Worm (Caenorhabditis elegans): ENCODE measurements around the gene C46A5.1.

The C46A5.1 gene

ce11 chrIV:7731960-7732359 lies 31.8 kb upstream of the C46A5.1 start, which contains the start of the genes C50F7.9 and C50F7.3:
TSS of gene C50F7.9 (minus strand) at chrIV:7732060.
TSS of gene C50F7.3 (plus strand) at chrIV:7732329.
- TF ChIP-seq ets-7 (tag; optimal IDR thresholded peaks at IDR 0.05) (no peak), flt-1 (GFP tag; IDR thresholded peaks at IDR 0.05) (no peak), ceh-13 (GFP tag; optimal IDR thresholded peaks at IDR 0.05) (no peak), hmg-4 (GFP tag; optimal IDR thresholded peaks at IDR 0.05) (no peak), F13C5.2 (tag; optimal IDR thresholded peaks at IDR 0.05) (no peak)

DNA sequence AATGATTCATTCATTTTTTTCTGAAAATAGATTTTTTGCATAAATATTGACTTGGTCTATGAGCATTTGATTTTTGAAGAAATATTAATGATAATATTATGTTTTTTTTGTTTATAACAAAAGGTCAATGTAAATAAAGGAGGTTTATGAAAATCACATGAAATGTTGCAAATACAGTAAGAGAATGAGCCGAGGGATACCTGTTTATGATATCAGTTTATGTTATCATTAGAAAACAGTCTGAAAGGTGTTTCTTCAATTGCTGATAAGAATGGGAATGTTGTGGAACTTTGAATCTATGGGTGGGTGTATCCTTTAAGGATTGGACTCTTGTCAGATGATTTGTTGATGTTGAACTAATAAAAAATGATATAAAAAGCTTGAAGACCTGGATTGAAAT lies 29.6 kb upstream of the C46A5.1 start:
- no peak for TF ChIP-seq scrt-1 (GFP tag; IDR thresholded peaks at IDR 0.05)
- no peak for TF ChIP-seq F13C5.2 (tag; optimal IDR thresholded peaks at IDR 0.05)
- TF ChIP-seq B0310.2 (tag; optimal IDR thresholded peaks at IDR 0.05) = no peak
- no peak for TF ChIP-seq pes-1 (GFP tag; IDR thresholded peaks at IDR 0.05)
- TF ChIP-seq ets-7 (tag; optimal IDR thresholded peaks at IDR 0.05) = no peak
- TF ChIP-seq tbx-37 (GFP tag; conservative IDR thresholded peaks at IDR 0.05) = no peak
- no peak for TF ChIP-seq aly-1 (tag; optimal IDR thresholded peaks at IDR 0.05)
- no peak for TF ChIP-seq hmbx-1 (tag; optimal IDR thresholded peaks at IDR 0.05)
- no peak for TF ChIP-seq ceh-36 (tag; optimal IDR thresholded peaks at IDR 0.05)
- no peak for TF ChIP-seq tbx-11 (GFP tag; IDR thresholded peaks at IDR 0.05)
- no peak for TF ChIP-seq ama-1 (optimal IDR thresholded peaks at IDR 0.05)
- TF ChIP-seq ceh-13 (GFP tag; optimal IDR thresholded peaks at IDR 0.05) = no peak
- no peak for TF ChIP-seq flt-1 (GFP tag; IDR thresholded peaks at IDR 0.05)
- TF ChIP-seq hnd-1 (tag; optimal IDR thresholded peaks at IDR 0.05) = no peak
- no peak for TF ChIP-seq hmg-4 (GFP tag; optimal IDR thresholded peaks at IDR 0.05)
- no peak for TF ChIP-seq sea-1 (GFP tag; conservative IDR thresholded peaks at IDR 0.05)
- no peak for TF ChIP-seq tra-4 (tag; optimal IDR thresholded peaks at IDR 0.05)

- no peak for TF ChIP-seq ets-7 (tag; optimal IDR thresholded peaks at IDR 0.05)
Measured at ce11 chrIV:7734619-7735018, 29.1 kb upstream of the C46A5.1 start, which contains the start of gene clx-1. TSS of gene clx-1 (plus strand) at chrIV:7734648.

DNA sequence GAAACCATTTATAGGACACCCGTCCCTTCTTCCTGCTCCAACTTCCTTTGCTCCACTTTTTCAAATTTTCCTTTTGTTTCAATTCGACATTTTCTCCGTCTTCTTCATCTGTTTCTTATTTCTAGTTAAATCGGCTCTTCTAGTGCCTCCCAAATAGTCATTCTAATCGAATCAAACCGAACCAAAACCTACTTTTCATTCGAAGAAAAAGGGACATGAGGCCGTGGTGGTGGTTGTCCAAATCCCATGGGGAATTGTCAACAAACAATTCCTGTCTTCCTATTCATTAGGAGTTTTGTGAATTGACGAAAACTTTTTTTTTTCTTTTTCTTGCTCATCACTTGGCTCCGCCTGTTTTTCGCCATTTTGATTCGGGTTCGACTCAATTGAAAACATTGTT lies 27.1 kb upstream of the C46A5.1 start:
- TF ChIP-seq ets-7 (tag; optimal IDR thresholded peaks at IDR 0.05) (no peak), aly-1 (tag; optimal IDR thresholded peaks at IDR 0.05) (no peak), pes-1 (GFP tag; IDR thresholded peaks at IDR 0.05) (no peak), ama-1 (optimal IDR thresholded peaks at IDR 0.05) (no peak), scrt-1 (GFP tag; IDR thresholded peaks at IDR 0.05) (no peak), F13C5.2 (tag; optimal IDR thresholded peaks at IDR 0.05) (no peak), hmbx-1 (tag; optimal IDR thresholded peaks at IDR 0.05) (no peak), B0310.2 (tag; optimal IDR thresholded peaks at IDR 0.05) (no peak), ceh-36 (tag; optimal IDR thresholded peaks at IDR 0.05) (no peak), tra-4 (tag; optimal IDR thresholded peaks at IDR 0.05) (no peak), hmg-4 (GFP tag; optimal IDR thresholded peaks at IDR 0.05) (no peak)

ce11 chrIV:7743539-7743938 lies 20.2 kb upstream of the C46A5.1 start, which contains the start of gene npr-35:
TSS of gene npr-35 (plus strand) at chrIV:7743839.
- TF ChIP-seq pes-1 (GFP tag; IDR thresholded peaks at IDR 0.05) = no peak

DNA sequence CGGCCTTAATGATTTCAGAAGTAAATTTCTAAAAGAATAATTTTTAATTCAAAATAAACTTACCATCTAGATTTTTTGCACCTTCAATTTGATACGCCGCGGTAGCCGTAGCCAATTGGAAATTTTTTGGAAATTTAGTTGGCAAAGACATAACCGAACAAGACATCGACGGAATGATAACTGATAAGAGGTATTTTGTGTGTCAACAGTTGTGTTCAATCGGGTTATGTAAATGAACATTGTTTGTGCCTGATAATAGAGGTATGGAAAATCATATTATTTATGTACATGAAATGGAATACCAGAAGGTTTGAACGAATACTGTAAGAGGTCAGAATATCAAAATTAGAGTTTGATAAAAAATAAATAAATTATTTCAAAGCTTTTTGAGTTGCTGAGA lies 15.9 kb upstream of the C46A5.1 start, which contains the start of gene klo-1:
Gene klo-1 (minus strand): TSS at position 388 of the 400 bp plus-strand sequence.
- no peak for TF ChIP-seq pes-1 (GFP tag; IDR thresholded peaks at IDR 0.05)
- no peak for TF ChIP-seq tbx-11 (GFP tag; IDR thresholded peaks at IDR 0.05)
- TF ChIP-seq B0310.2 (tag; optimal IDR thresholded peaks at IDR 0.05) = no peak
- TF ChIP-seq tra-4 (tag; optimal IDR thresholded peaks at IDR 0.05) = no peak
- no peak for TF ChIP-seq hnd-1 (tag; optimal IDR thresholded peaks at IDR 0.05)
- TF ChIP-seq flt-1 (GFP tag; IDR thresholded peaks at IDR 0.05) = no peak
- no peak for TF ChIP-seq hmg-4 (GFP tag; optimal IDR thresholded peaks at IDR 0.05)
- TF ChIP-seq hmbx-1 (tag; optimal IDR thresholded peaks at IDR 0.05) = no peak
- no peak for TF ChIP-seq ama-1 (optimal IDR thresholded peaks at IDR 0.05)
- TF ChIP-seq ceh-36 (tag; optimal IDR thresholded peaks at IDR 0.05) = no peak
- no peak for TF ChIP-seq tbx-37 (GFP tag; conservative IDR thresholded peaks at IDR 0.05)
- TF ChIP-seq aly-1 (tag; optimal IDR thresholded peaks at IDR 0.05) = no peak
- TF ChIP-seq ceh-13 (GFP tag; optimal IDR thresholded peaks at IDR 0.05) = no peak
- TF ChIP-seq sea-1 (GFP tag; conservative IDR thresholded peaks at IDR 0.05) = no peak
- TF ChIP-seq scrt-1 (GFP tag; IDR thresholded peaks at IDR 0.05) = no peak
- no peak for TF ChIP-seq F13C5.2 (tag; optimal IDR thresholded peaks at IDR 0.05)
- no peak for TF ChIP-seq ets-7 (tag; optimal IDR thresholded peaks at IDR 0.05)

DNA sequence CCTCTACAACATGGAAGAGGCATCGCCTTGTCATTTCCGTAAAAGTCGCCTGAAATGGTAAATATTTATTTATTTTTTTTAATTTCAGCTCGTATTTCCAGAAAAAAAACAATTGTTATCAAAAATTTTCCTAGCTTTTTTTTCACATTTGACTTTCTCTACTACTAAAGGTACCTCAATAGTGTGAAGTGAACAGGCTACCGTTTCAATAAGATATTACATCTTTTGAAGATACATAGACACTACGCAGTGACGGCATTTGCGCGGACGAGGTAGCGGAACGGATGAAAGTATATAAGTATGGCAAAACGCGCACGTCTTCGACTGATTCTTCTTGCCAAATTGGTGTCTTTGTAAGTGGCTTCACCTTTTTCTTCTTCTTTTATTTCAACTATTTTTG lies 10.6 kb upstream of the C46A5.1 start, which contains the start of gene col-14:
Gene col-14 (plus strand): TSS at position 301 of the 400 bp plus-strand sequence.
- TF ChIP-seq sea-1 (GFP tag; conservative IDR thresholded peaks at IDR 0.05) = no peak
- no peak for TF ChIP-seq pes-1 (GFP tag; IDR thresholded peaks at IDR 0.05)

DNA sequence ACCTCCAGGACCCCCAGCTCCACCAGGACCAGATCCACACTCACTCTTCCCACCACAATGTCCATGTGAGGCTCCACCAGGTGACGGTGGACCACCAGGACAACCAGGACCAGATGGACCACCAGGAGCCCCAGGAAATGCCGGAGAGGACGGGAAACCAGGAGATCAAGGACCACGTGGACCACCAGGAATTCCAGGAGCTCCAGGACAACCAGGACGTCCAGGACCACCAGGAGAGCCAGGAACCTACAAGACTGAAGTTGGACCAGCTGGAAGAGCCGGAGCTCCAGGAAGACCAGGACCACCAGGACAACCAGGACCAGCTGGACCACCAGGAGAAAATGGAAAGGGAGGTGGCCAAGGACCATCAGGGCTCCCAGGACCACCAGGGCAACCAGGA lies 9.6 kb upstream of the C46A5.1 start:
- TF ChIP-seq pes-1 (GFP tag; IDR thresholded peaks at IDR 0.05) (no peak), B0310.2 (tag; optimal IDR thresholded peaks at IDR 0.05) (no peak), hmbx-1 (tag; optimal IDR thresholded peaks at IDR 0.05) (no peak), tbx-37 (GFP tag; conservative IDR thresholded peaks at IDR 0.05) (no peak), tbx-11 (GFP tag; IDR thresholded peaks at IDR 0.05) (no peak), hmg-4 (GFP tag; optimal IDR thresholded peaks at IDR 0.05) (no peak), ets-7 (tag; optimal IDR thresholded peaks at IDR 0.05) (no peak), F13C5.2 (tag; optimal IDR thresholded peaks at IDR 0.05) (no peak), scrt-1 (GFP tag; IDR thresholded peaks at IDR 0.05) (no peak), sea-1 (GFP tag; conservative IDR thresholded peaks at IDR 0.05) (no peak), hnd-1 (tag; optimal IDR thresholded peaks at IDR 0.05) (no peak), aly-1 (tag; optimal IDR thresholded peaks at IDR 0.05) (no peak), flt-1 (GFP tag; IDR thresholded peaks at IDR 0.05) (no peak), ceh-36 (tag; optimal IDR thresholded peaks at IDR 0.05) (no peak)

Measured in whole organism, early embryonic.